Worm (Caenorhabditis elegans) whole organism, L3 larva: ENCODE measurements around the gene gsr-1.

Experiments used
- R02D3.7 ChIP-seq: fragments of 150-350 bp; optimal IDR thresholded peaks from 2 replicates; lab custom pipeline; 2014; ENCODE audit warnings: missing biosample characterization, missing genetic modification characterization
- ZK546.5 ChIP-seq: sonication (generic microtip); optimal IDR thresholded peaks from 2 replicates; lab custom pipeline; 2017; ENCODE audit warnings: missing biosample characterization, missing genetic modification characterization
- elt-3 ChIP-seq, 3 experiments: fragments of 150-350 bp in 1 of 3; sonication (generic microtip) in 2 of 3; optimal IDR thresholded peaks; 2 replicates in 2 of 3; 4 replicates in 1 of 3; lab custom pipeline; 2014 to 2017; ENCODE audit warnings: missing biosample characterization in 3 of 3, missing genetic modification characterization in 3 of 3
- fkh-10 ChIP-seq: sonication (generic microtip); optimal IDR thresholded peaks from 2 replicates; lab custom pipeline; 2017; ENCODE audit warnings: missing biosample characterization, missing genetic modification reagents, missing genetic modification characterization
- nhr-11 ChIP-seq: fragments of 150-350 bp; optimal IDR thresholded peaks from 2 replicates; lab custom pipeline; 2014; ENCODE audit warnings: missing biosample characterization, missing genetic modification characterization
- nhr-23 ChIP-seq: fragments of 150-350 bp; optimal IDR thresholded peaks from 2 replicates; lab custom pipeline; 2014; ENCODE audit warnings: missing biosample characterization, missing genetic modification reagents, missing genetic modification characterization
- nhr-25 ChIP-seq: sonication (generic microtip); optimal IDR thresholded peaks from 2 replicates; lab custom pipeline; 2017; ENCODE audit warnings: missing biosample characterization, missing genetic modification characterization
- nhr-28 ChIP-seq: fragments of 150-350 bp; optimal IDR thresholded peaks from 2 replicates; lab custom pipeline; 2014; ENCODE audit warnings: missing biosample characterization, missing genetic modification characterization
- sea-2 ChIP-seq: fragments of 150-350 bp; sonication (generic microtip); optimal IDR thresholded peaks from 4 replicates; lab custom pipeline; 2014; ENCODE audit warnings: missing biosample characterization, missing genetic modification reagents, missing genetic modification characterization

- TF ChIP-seq nhr-28 (tag; lab: Kevin White, UChicago) = no peak
- TF ChIP-seq nhr-23 (tag; lab: Kevin White, UChicago) = no peak
- no peak for TF ChIP-seq nhr-25 (tag; lab: Kevin White, UChicago)
- no peak for TF ChIP-seq ZK546.5
- no peak for TF ChIP-seq nhr-11 (tag; lab: Kevin White, UChicago)
- TF ChIP-seq fkh-10 (GFP tag; lab: Kevin White, UChicago) = no peak
- TF ChIP-seq elt-3 (tag; optimal IDR thresholded peaks at IDR 0.05; lab: Kevin White, UChicago) = no peak
- no peak for TF ChIP-seq R02D3.7 (tag; lab: Kevin White, UChicago)
- TF ChIP-seq sea-2 (GFP tag; lab: Kevin White, UChicago) = no peak
These were observed 49.4 kb upstream of the gsr-1 start for ce11 chrIII:3601271-3601670.
